Worm (Caenorhabditis elegans): ENCODE measurements around the gene hst-1.

The hst-1 gene

ce11 chrIV:8686510-8686909 is 4.8 kb downstream of the hst-1 start, which contains the start of gene pole-2:
Gene pole-2 (minus strand): TSS chrIV:8686610.
- TF ChIP-seq med-1 (GFP tag; optimal IDR thresholded peaks at IDR 0.05; ENCODE audit: insufficient read depth) (no peak), ztf-23 (GFP tag; IDR thresholded peaks at IDR 0.05) (no peak), klf-2 (GFP tag; conservative IDR thresholded peaks at IDR 0.05) (no peak), flt-1 (GFP tag; IDR thresholded peaks at IDR 0.05) (no peak), ztf-29 (GFP tag; IDR thresholded peaks at IDR 0.05) (no peak), cog-1 (tag; optimal IDR thresholded peaks at IDR 0.05) (no peak), tab-1 (GFP tag; IDR thresholded peaks at IDR 0.05) (no peak), ref-1 (GFP tag; conservative IDR thresholded peaks at IDR 0.05) (no peak), T22C8.4 (GFP tag; IDR thresholded peaks at IDR 0.05) (no peak)

DNA sequence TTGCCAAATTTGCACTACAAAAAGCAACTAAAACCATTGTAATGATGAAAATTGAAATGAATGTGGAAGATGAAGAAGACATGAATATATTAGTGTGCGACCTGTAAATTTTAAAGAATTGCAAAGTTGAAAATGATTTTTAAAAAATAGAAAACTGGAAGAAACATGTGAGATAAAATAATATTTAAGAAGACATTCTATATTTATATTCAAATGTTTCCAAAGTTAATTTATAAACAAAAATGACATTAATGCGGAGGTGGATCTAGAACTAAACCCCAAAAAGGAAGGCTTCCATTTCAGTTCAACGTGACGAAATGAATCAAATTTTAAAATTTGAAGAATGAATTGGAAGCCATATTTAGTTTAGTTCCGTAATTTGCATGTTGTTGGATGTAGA is 12.1 kb downstream of the hst-1 start, which contains the start of gene nlp-60:
nlp-60 (minus strand) TSS at position 101 of the 400 bp plus-strand sequence.
- TF ChIP-seq ztf-29 (GFP tag; IDR thresholded peaks at IDR 0.05) (no peak), tab-1 (GFP tag; IDR thresholded peaks at IDR 0.05) (no peak), ref-1 (GFP tag; conservative IDR thresholded peaks at IDR 0.05) (no peak), klf-2 (GFP tag; conservative IDR thresholded peaks at IDR 0.05) (no peak), ztf-23 (GFP tag; IDR thresholded peaks at IDR 0.05) (no peak), med-1 (GFP tag; optimal IDR thresholded peaks at IDR 0.05; ENCODE audit: insufficient read depth) (no peak), cog-1 (tag; optimal IDR thresholded peaks at IDR 0.05) (no peak), flt-1 (GFP tag; IDR thresholded peaks at IDR 0.05) (no peak)

DNA sequence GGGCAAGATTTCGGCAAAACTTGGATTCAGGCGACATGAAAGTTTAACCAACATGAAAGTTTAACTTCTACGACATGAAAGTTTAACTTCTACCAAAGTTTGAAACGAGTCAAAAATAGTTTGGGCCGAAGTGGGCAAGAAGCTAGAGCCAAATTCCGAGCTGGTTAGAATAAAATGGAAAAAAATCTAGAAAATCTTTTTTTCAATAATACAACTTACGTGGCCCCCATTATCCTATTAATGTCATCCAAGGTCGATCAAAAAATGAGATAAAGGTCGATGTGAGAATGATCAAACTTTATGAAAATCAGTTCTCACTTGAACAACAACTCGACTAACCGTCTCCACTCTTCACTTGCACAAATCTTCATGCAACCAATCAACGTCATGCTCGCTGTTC is 14.0 kb downstream of the hst-1 start, which contains the start of gene F08B4.8:
F08B4.8 (plus strand) TSS at position 301 of the 400 bp plus-strand sequence.
- no peak for TF ChIP-seq ref-1 (GFP tag; conservative IDR thresholded peaks at IDR 0.05)
- TF ChIP-seq tab-1 (GFP tag; IDR thresholded peaks at IDR 0.05), result no peak
- TF ChIP-seq flt-1 (GFP tag; IDR thresholded peaks at IDR 0.05), result no peak
- no peak for TF ChIP-seq med-1 (GFP tag; optimal IDR thresholded peaks at IDR 0.05; ENCODE audit: insufficient read depth)
- no peak for TF ChIP-seq ztf-23 (GFP tag; IDR thresholded peaks at IDR 0.05)
- TF ChIP-seq klf-2 (GFP tag; conservative IDR thresholded peaks at IDR 0.05), result no peak
- no peak for TF ChIP-seq T22C8.4 (GFP tag; IDR thresholded peaks at IDR 0.05)
- no peak for TF ChIP-seq cog-1 (tag; optimal IDR thresholded peaks at IDR 0.05)
- TF ChIP-seq ztf-29 (GFP tag; IDR thresholded peaks at IDR 0.05), result no peak

DNA sequence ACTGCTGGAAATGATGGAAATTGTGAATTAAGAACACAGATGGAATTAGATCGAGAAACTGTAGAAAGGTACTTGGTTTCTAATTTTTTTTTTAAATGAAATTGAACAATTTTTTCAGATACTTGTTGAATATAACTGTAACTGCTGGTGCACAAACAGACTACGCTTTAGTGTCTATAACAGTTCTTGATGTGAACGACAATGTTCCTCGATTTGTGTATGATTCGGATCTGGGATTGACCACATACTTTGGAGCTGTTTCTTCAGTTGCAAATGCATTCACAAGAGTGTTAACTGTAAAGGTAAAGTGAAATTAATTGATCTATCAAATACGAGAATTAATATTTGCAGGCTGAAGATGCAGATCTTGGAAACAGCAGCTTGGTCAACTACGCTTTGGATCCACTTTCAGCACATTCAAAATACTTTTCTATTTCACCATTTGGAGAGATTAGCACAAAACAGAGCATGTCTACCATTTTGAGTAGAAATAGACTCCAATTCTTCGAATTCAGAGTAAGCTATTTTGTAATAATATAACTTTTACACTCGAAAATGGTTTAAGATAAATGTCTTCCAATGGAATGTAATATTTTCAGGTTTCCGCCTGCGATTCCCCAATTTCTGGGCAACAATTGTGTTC is 17.5 kb downstream of the hst-1 start:
- TF ChIP-seq ztf-29 (GFP tag; IDR thresholded peaks at IDR 0.05) (no peak), med-1 (GFP tag; optimal IDR thresholded peaks at IDR 0.05; ENCODE audit: insufficient read depth) (no peak), flt-1 (GFP tag; IDR thresholded peaks at IDR 0.05) (no peak), cog-1 (tag; optimal IDR thresholded peaks at IDR 0.05) (no peak), ztf-23 (GFP tag; IDR thresholded peaks at IDR 0.05) (no peak), ref-1 (GFP tag; conservative IDR thresholded peaks at IDR 0.05) (no peak), T22C8.4 (GFP tag; IDR thresholded peaks at IDR 0.05) (no peak), tab-1 (GFP tag; IDR thresholded peaks at IDR 0.05) (no peak), klf-2 (GFP tag; conservative IDR thresholded peaks at IDR 0.05) (no peak)

DNA sequence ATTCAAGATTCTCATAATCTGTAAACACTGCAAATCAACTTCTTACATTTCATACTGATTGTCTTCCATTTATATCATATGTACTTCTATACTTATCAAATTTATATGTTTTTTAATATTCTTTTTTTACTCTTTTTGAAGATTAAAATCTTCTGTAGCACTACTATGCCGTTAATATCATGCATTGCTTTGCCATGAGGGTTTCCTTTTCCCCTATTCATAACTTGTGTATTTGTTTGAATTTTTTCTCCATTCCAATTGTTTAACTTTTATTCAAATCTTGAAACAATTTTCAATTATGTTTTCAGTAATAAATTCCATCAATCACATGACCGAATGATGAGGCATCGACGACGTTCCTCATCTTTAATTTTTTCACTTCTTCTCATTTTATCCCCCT is 22.7 kb downstream of the hst-1 start, which contains the start of gene cdh-5:
cdh-5 (plus strand) TSS at position 301 of the 400 bp plus-strand sequence.
- TF ChIP-seq flt-1 (GFP tag; IDR thresholded peaks at IDR 0.05) (no peak), ref-1 (GFP tag; conservative IDR thresholded peaks at IDR 0.05) (no peak), med-1 (GFP tag; optimal IDR thresholded peaks at IDR 0.05; ENCODE audit: insufficient read depth) (no peak), cog-1 (tag; optimal IDR thresholded peaks at IDR 0.05) (no peak), tab-1 (GFP tag; IDR thresholded peaks at IDR 0.05) (no peak), klf-2 (GFP tag; conservative IDR thresholded peaks at IDR 0.05) (no peak), T22C8.4 (GFP tag; IDR thresholded peaks at IDR 0.05) (no peak), ztf-29 (GFP tag; IDR thresholded peaks at IDR 0.05) (no peak), ztf-23 (GFP tag; IDR thresholded peaks at IDR 0.05) (no peak)

DNA sequence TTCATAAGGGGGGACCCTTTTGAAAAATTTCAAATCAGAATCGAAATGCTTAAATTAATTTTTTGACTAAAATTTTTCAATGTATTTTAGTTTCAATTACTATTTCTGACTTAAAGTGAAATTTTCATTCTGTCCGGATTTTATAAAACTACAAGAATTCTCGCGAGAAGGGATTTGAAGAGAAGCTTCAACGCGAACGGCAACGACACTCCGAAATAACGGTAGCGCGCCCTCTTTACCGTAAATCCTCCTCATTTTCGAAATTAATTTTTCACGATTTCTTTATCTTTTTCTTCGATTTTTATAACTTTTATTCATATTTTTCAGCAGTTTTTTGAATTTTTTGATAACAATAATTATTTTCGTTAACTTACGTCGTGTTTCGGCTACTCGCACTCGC is 25.5 kb downstream of the hst-1 start:
- no peak for TF ChIP-seq tab-1 (GFP tag; IDR thresholded peaks at IDR 0.05)
- no peak for TF ChIP-seq klf-2 (GFP tag; conservative IDR thresholded peaks at IDR 0.05)
- no peak for TF ChIP-seq flt-1 (GFP tag; IDR thresholded peaks at IDR 0.05)
- TF ChIP-seq med-1 (GFP tag; optimal IDR thresholded peaks at IDR 0.05; ENCODE audit: insufficient read depth), result no peak
- no peak for TF ChIP-seq ref-1 (GFP tag; conservative IDR thresholded peaks at IDR 0.05)
- no peak for TF ChIP-seq ztf-29 (GFP tag; IDR thresholded peaks at IDR 0.05)
- no peak for TF ChIP-seq T22C8.4 (GFP tag; IDR thresholded peaks at IDR 0.05)
- TF ChIP-seq cog-1 (tag; optimal IDR thresholded peaks at IDR 0.05), result no peak
- TF ChIP-seq ztf-23 (GFP tag; IDR thresholded peaks at IDR 0.05), result no peak

DNA sequence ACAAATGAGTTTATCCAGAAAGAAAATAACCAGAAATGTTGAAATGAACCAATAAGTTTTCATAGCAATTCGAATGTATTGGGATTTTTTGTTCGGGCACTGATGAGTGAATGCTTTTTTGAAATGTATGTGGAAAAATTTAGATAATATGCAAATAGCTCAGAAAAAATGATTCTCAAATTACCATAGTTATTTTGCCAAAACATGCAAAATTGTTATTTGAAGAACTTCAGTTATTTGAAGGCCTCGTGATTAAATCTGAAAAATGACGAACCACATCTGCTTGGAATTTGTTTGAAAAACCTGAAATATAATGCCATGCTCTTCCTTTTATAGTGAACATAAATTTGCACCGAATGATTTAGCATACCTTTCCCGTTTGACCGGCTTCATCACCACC is 33.2 kb downstream of the hst-1 start, which contains the start of gene C49C8.6:
C49C8.6 (minus strand) TSS at position 101 of the 400 bp plus-strand sequence.
- TF ChIP-seq flt-1 (GFP tag; IDR thresholded peaks at IDR 0.05), result no peak
- no peak for TF ChIP-seq ztf-29 (GFP tag; IDR thresholded peaks at IDR 0.05)

DNA sequence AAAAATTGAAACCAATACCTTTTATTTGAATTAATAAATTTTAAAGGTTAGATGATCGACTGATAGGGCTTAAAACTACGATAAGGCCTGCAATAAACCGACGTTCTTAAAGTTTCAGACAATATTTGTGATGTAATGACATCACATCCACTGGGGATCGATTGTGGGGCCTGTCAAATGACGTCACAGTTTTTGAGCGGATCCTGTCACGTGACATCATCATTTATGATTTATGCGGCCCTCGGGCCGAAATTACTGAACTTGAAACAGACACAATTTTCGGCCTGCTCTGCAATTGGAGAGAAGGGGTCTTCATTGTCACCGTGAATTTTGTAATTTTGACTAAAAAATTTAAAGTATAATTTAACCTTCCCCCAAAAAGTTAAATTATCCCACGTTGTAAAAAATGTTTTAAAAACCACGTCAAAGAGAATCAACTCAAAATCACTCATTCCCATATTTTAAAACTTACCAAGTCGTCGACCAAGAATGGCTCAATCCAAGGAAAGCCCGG is 37.1 kb downstream of the hst-1 start, which contains the start of gene C49C8.1:
C49C8.1 (plus strand) TSS at position 464 of the 514 bp plus-strand sequence.
- TF ChIP-seq T22C8.4 (GFP tag; IDR thresholded peaks at IDR 0.05), result no peak
- TF ChIP-seq ztf-29 (GFP tag; IDR thresholded peaks at IDR 0.05), result no peak
- TF ChIP-seq ref-1 (GFP tag; conservative IDR thresholded peaks at IDR 0.05), result no peak
- TF ChIP-seq klf-2 (GFP tag; conservative IDR thresholded peaks at IDR 0.05), result no peak
- TF ChIP-seq med-1 (GFP tag; optimal IDR thresholded peaks at IDR 0.05; ENCODE audit: insufficient read depth), result no peak
- no peak for TF ChIP-seq tab-1 (GFP tag; IDR thresholded peaks at IDR 0.05)
- TF ChIP-seq flt-1 (GFP tag; IDR thresholded peaks at IDR 0.05), result no peak
- no peak for TF ChIP-seq cog-1 (tag; optimal IDR thresholded peaks at IDR 0.05)
- TF ChIP-seq ztf-23 (GFP tag; IDR thresholded peaks at IDR 0.05), result no peak

DNA sequence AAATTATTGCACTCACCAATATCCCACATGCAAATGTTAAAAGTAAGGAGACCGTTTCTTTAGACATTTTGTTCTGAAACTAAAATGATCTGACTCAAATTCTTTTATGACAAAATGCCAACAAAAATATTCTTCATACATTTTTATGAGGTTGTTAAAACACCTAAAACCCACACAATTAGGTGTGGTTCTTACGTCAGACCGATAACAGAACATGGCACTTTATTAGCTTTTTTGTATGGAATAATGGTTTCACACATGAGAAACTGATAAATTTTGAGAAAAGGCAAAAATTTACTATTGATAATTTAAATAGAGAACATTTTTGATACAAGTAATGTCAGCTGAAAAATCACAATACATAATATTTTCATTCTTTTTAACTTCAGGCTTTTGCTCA is 37.7 kb downstream of the hst-1 start, which contains the start of gene C49C8.5:
C49C8.5 (minus strand) TSS at position 73 of the 400 bp plus-strand sequence.
- TF ChIP-seq klf-2 (GFP tag; conservative IDR thresholded peaks at IDR 0.05), result no peak
- no peak for TF ChIP-seq flt-1 (GFP tag; IDR thresholded peaks at IDR 0.05)
- TF ChIP-seq tab-1 (GFP tag; IDR thresholded peaks at IDR 0.05), result no peak
- TF ChIP-seq ref-1 (GFP tag; conservative IDR thresholded peaks at IDR 0.05), result no peak
- no peak for TF ChIP-seq med-1 (GFP tag; optimal IDR thresholded peaks at IDR 0.05; ENCODE audit: insufficient read depth)
- TF ChIP-seq T22C8.4 (GFP tag; IDR thresholded peaks at IDR 0.05), result no peak
- no peak for TF ChIP-seq ztf-29 (GFP tag; IDR thresholded peaks at IDR 0.05)
- no peak for TF ChIP-seq cog-1 (tag; optimal IDR thresholded peaks at IDR 0.05)
- no peak for TF ChIP-seq ztf-23 (GFP tag; IDR thresholded peaks at IDR 0.05)

All from whole organism, midembryonic.